Fruit fly (Drosophila melanogaster) whole organism, prepupa: ENCODE measurements around the gene RhoGEF64C.

Experiments used
- Blimp-1 ChIP-seq: fragments of 200-800 bp; sonication (Bioruptor generic); optimal IDR thresholded peaks from 3 replicates; lab custom pipeline; 2017; ENCODE audit warnings: missing biosample characterization, missing genetic modification characterization, mild to moderate bottlenecking, moderate library complexity, missing genetic modification reagents
- CG10631 ChIP-seq: fragments of 200-800 bp; sonication (Bioruptor generic); optimal IDR thresholded peaks from 2 replicates; lab custom pipeline; 2016; ENCODE audit warnings: missing biosample characterization, missing genetic modification characterization
- CG10669 ChIP-seq: fragments of 200-800 bp; sonication (Bioruptor generic); optimal IDR thresholded peaks from 3 replicates; lab custom pipeline; 2018; ENCODE audit warnings: missing biosample characterization, mild to moderate bottlenecking, missing genetic modification characterization, moderate library complexity
- CG11294 ChIP-seq: fragments of 200-800 bp; sonication (Bioruptor generic); IDR thresholded peaks from 2 replicates; pipeline ENCODE4 v1.3.6; 2022; ENCODE audit warnings: missing biosample characterization, missing genetic modification characterization
- CG11902 ChIP-seq: fragments of 200-800 bp; sonication (Bioruptor generic); optimal IDR thresholded peaks from 3 replicates; lab custom pipeline; 2016; ENCODE audit warnings: missing biosample characterization, missing genetic modification characterization
- CG15336 ChIP-seq: fragments of 200-800 bp; sonication (Bioruptor generic); IDR thresholded peaks from 2 replicates; pipeline ENCODE4 v1.3.6; 2022; ENCODE audit warnings: missing biosample characterization, missing genetic modification characterization
- CG1621 ChIP-seq: fragments of 200-800 bp; sonication (Bioruptor generic); optimal IDR thresholded peaks from 3 replicates; lab custom pipeline; 2018; ENCODE audit warnings: missing biosample characterization, mild to moderate bottlenecking, missing genetic modification characterization
- CG16779 ChIP-seq: fragments of 200-800 bp; sonication (Bioruptor generic); optimal IDR thresholded peaks from 3 replicates; lab custom pipeline; 2017; ENCODE audit warnings: missing biosample characterization, mild to moderate bottlenecking, missing genetic modification characterization
- CG3032 ChIP-seq: fragments of 200-800 bp; optimal IDR thresholded peaks from 2 replicates; lab custom pipeline; 2019; ENCODE audit warnings: missing biosample characterization, mild to moderate bottlenecking, missing genetic modification characterization, moderate library complexity
- CG31627 ChIP-seq: fragments of 200-800 bp; sonication (Bioruptor generic); optimal IDR thresholded peaks from 3 replicates; lab custom pipeline; 2016; ENCODE audit warnings: missing biosample characterization, missing genetic modification characterization
- CG32006 ChIP-seq: fragments of 200-800 bp; sonication (Bioruptor generic); optimal IDR thresholded peaks from 3 replicates; lab custom pipeline; 2017; ENCODE audit warnings: missing biosample characterization, mild to moderate bottlenecking, missing genetic modification characterization
- CG34406 ChIP-seq: fragments of 200-800 bp; sonication (Bioruptor generic); optimal IDR thresholded peaks from 3 replicates; lab custom pipeline; 2016; ENCODE audit warnings: missing biosample characterization, missing genetic modification characterization
- CG3919 ChIP-seq: fragments of 200-800 bp; sonication (Bioruptor generic); optimal IDR thresholded peaks from 3 replicates; lab custom pipeline; 2016; ENCODE audit warnings: missing biosample characterization, missing genetic modification characterization
- CG4318 ChIP-seq: fragments of 200-800 bp; sonication (Bioruptor generic); optimal IDR thresholded peaks from 3 replicates; lab custom pipeline; 2017; ENCODE audit warnings: missing biosample characterization, mild to moderate bottlenecking, missing genetic modification characterization
- CG6163 ChIP-seq: fragments of 200-800 bp; sonication (Bioruptor generic); IDR thresholded peaks from 3 replicates; pipeline ENCODE4 v1.3.6; 2022; ENCODE audit warnings: missing biosample characterization, missing genetic modification characterization
- CG6276 ChIP-seq: fragments of 200-800 bp; sonication (Bioruptor generic); optimal IDR thresholded peaks from 2 replicates; lab custom pipeline; 2017; ENCODE audit warnings: missing biosample characterization, mild to moderate bottlenecking, missing genetic modification characterization
- CG6792 ChIP-seq: fragments of 200-800 bp; sonication (Bioruptor generic); optimal IDR thresholded peaks from 3 replicates; lab custom pipeline; 2016; ENCODE audit warnings: missing biosample characterization, missing genetic modification characterization
- CG6808 ChIP-seq: fragments of 200-800 bp; sonication (Bioruptor generic); optimal IDR thresholded peaks from 3 replicates; lab custom pipeline; 2017; ENCODE audit warnings: missing biosample characterization, missing genetic modification characterization, mild to moderate bottlenecking, moderate library complexity, missing genetic modification reagents
- CG6854 ChIP-seq: fragments of 200-800 bp; sonication (Bioruptor generic); optimal IDR thresholded peaks from 2 replicates; lab custom pipeline; 2017; ENCODE audit warnings: missing biosample characterization, mild to moderate bottlenecking, missing genetic modification characterization
- CG7368 ChIP-seq: fragments of 200-800 bp; sonication (Bioruptor generic); optimal IDR thresholded peaks from 3 replicates; lab custom pipeline; 2016; ENCODE audit warnings: missing biosample characterization, missing genetic modification characterization
- CG8119 ChIP-seq: fragments of 200-800 bp; sonication (Bioruptor generic); IDR thresholded peaks from 3 replicates; pipeline ENCODE4 v1.3.6; 2022; ENCODE audit warnings: missing biosample characterization, missing genetic modification characterization
- CG8632 ChIP-seq: fragments of 200-800 bp; sonication (Bioruptor generic); optimal IDR thresholded peaks from 3 replicates; lab custom pipeline; 2016; ENCODE audit warnings: missing biosample characterization, missing genetic modification characterization
- CG9139 ChIP-seq: fragments of 200-800 bp; sonication (Bioruptor generic); optimal IDR thresholded peaks from 3 replicates; lab custom pipeline; 2017; ENCODE audit warnings: missing biosample characterization, mild to moderate bottlenecking, missing genetic modification characterization
- Eip75B ChIP-seq: fragments of 200-800 bp; sonication (Bioruptor generic); optimal IDR thresholded peaks from 3 replicates; lab custom pipeline; 2016; ENCODE audit warnings: missing biosample characterization, missing genetic modification characterization
- Eip78C ChIP-seq: fragments of 200-800 bp; sonication (Bioruptor generic); peaks from one replicate; lab custom pipeline; 2016; ENCODE audit warnings: missing biosample characterization, missing genetic modification characterization
- Eip93F ChIP-seq: fragments of 200-800 bp; sonication (Bioruptor generic); optimal IDR thresholded peaks from 2 replicates; lab custom pipeline; 2016; ENCODE audit warnings: missing biosample characterization, mild to moderate bottlenecking, missing genetic modification characterization
- Ets21C ChIP-seq: fragments of 200-800 bp; sonication (Bioruptor generic); optimal IDR thresholded peaks from 3 replicates; lab custom pipeline; 2016; ENCODE audit warnings: missing biosample characterization, missing genetic modification characterization
- Ets96B ChIP-seq: fragments of 200-800 bp; optimal IDR thresholded peaks from 2 replicates; lab custom pipeline; 2019; ENCODE audit warnings: missing biosample characterization, mild to moderate bottlenecking, missing genetic modification characterization, moderate library complexity
- Gug ChIP-seq: fragments of 200-800 bp; sonication (Bioruptor generic); IDR thresholded peaks from 2 replicates; pipeline ENCODE4 v1.3.6; 2022; ENCODE audit warnings: missing biosample characterization, missing genetic modification characterization
- Hr38 ChIP-seq: sonication (Bioruptor generic); optimal IDR thresholded peaks from 2 replicates; lab custom pipeline; 2016; ENCODE audit warnings: missing biosample characterization, missing genetic modification characterization
- Hr39 ChIP-seq: fragments of 200-800 bp; sonication (Bioruptor generic); optimal IDR thresholded peaks from 2 replicates; lab custom pipeline; 2016; ENCODE audit warnings: missing biosample characterization, missing genetic modification characterization
- Hr4 ChIP-seq: fragments of 200-800 bp; sonication (Bioruptor generic); optimal IDR thresholded peaks from 3 replicates; lab custom pipeline; 2016; ENCODE audit warnings: missing biosample characterization, missing genetic modification characterization
- Lpt ChIP-seq: fragments of 200-800 bp; sonication (Bioruptor generic); optimal IDR thresholded peaks from 3 replicates; lab custom pipeline; 2016; ENCODE audit warnings: missing biosample characterization, missing genetic modification characterization
- Met ChIP-seq: fragments of 200-800 bp; sonication (Bioruptor generic); optimal IDR thresholded peaks from 3 replicates; lab custom pipeline; 2016; ENCODE audit warnings: missing biosample characterization, missing genetic modification characterization
- OdsH ChIP-seq: fragments of 200-800 bp; sonication (Bioruptor generic); optimal IDR thresholded peaks from 3 replicates; lab custom pipeline; 2016; ENCODE audit warnings: missing biosample characterization, missing genetic modification characterization
- Sox102F ChIP-seq: fragments of 200-800 bp; sonication (Bioruptor generic); optimal IDR thresholded peaks from 2 replicates; lab custom pipeline; 2016; ENCODE audit warnings: missing biosample characterization, mild to moderate bottlenecking, missing genetic modification characterization
- Sox14 ChIP-seq: fragments of 200-800 bp; sonication (Bioruptor generic); optimal IDR thresholded peaks from 3 replicates; lab custom pipeline; 2016; ENCODE audit warnings: missing biosample characterization, missing genetic modification characterization
- Sox15 ChIP-seq: fragments of 200-800 bp; sonication (Bioruptor generic); optimal IDR thresholded peaks from 3 replicates; lab custom pipeline; 2016; ENCODE audit warnings: missing biosample characterization, missing genetic modification characterization
- achi ChIP-seq: fragments of 200-800 bp; sonication (Bioruptor generic); optimal IDR thresholded peaks from 3 replicates; lab custom pipeline; 2016; ENCODE audit warnings: missing biosample characterization, missing genetic modification characterization
- acj6 ChIP-seq: fragments of 200-800 bp; sonication (Bioruptor generic); optimal IDR thresholded peaks from 3 replicates; lab custom pipeline; 2016; ENCODE audit warnings: missing biosample characterization, missing genetic modification characterization
- cyc ChIP-seq: fragments of 200-800 bp; sonication (Bioruptor generic); optimal IDR thresholded peaks from 3 replicates; lab custom pipeline; 2016; ENCODE audit warnings: missing biosample characterization, missing genetic modification characterization
- dac ChIP-seq: fragments of 200-800 bp; sonication (Bioruptor generic); optimal IDR thresholded peaks from 2 replicates; lab custom pipeline; 2017; ENCODE audit warnings: missing biosample characterization, mild to moderate bottlenecking, missing genetic modification characterization
- dsx ChIP-seq: fragments of 200-800 bp; optimal IDR thresholded peaks from 3 replicates; lab custom pipeline; 2019; ENCODE audit warnings: missing biosample characterization, mild to moderate bottlenecking, missing genetic modification characterization, moderate library complexity; ENCODE audit not compliant: poor library complexity, severe bottlenecking
- esn ChIP-seq: fragments of 200-800 bp; sonication (Bioruptor generic); optimal IDR thresholded peaks from 2 replicates; lab custom pipeline; 2016; ENCODE audit warnings: missing biosample characterization, mild to moderate bottlenecking, missing genetic modification characterization, moderate library complexity
- fd59A ChIP-seq: fragments of 200-800 bp; sonication (Bioruptor generic); optimal IDR thresholded peaks from 2 replicates; lab custom pipeline; 2017; ENCODE audit warnings: missing biosample characterization, mild to moderate bottlenecking, missing genetic modification characterization, missing genetic modification reagents
- fkh ChIP-seq: fragments of 200-800 bp; sonication (Bioruptor generic); optimal IDR thresholded peaks from 3 replicates; lab custom pipeline; 2017; ENCODE audit warnings: missing biosample characterization, mild to moderate bottlenecking, missing genetic modification characterization, moderate library complexity
- pdm3 ChIP-seq: fragments of 200-800 bp; sonication (Bioruptor generic); optimal IDR thresholded peaks from 3 replicates; lab custom pipeline; 2016; ENCODE audit warnings: missing biosample characterization, missing genetic modification characterization
- salr ChIP-seq, 2 experiments: fragments of 200-800 bp; sonication (Bioruptor generic); optimal IDR thresholded peaks; 3 replicates each; lab custom pipeline; 2016 to 2018; ENCODE audit warnings: missing biosample characterization in 2 of 2, missing genetic modification characterization in 2 of 2, mild to moderate bottlenecking in 1 of 2
- spab ChIP-seq: fragments of 200-800 bp; sonication (Bioruptor generic); optimal IDR thresholded peaks from 2 replicates; lab custom pipeline; 2017; ENCODE audit warnings: missing biosample characterization, mild to moderate bottlenecking, missing genetic modification characterization, missing genetic modification reagents
- ss ChIP-seq, 2 experiments: fragments of 200-800 bp; sonication (Bioruptor generic); optimal IDR thresholded peaks; 2 replicates in 1 of 2; 3 replicates in 1 of 2; lab custom pipeline; 2017 to 2018; ENCODE audit warnings: mild to moderate bottlenecking in 2 of 2, missing biosample characterization in 2 of 2, missing genetic modification characterization in 2 of 2, moderate library complexity in 1 of 2
- topi ChIP-seq: fragments of 200-800 bp; sonication (Bioruptor generic); optimal IDR thresholded peaks from 3 replicates; lab custom pipeline; 2016; ENCODE audit warnings: missing biosample characterization, missing genetic modification characterization
- vri ChIP-seq: fragments of 200-800 bp; sonication (Bioruptor generic); optimal IDR thresholded peaks from 3 replicates; lab custom pipeline; 2016; ENCODE audit warnings: missing biosample characterization, mild to moderate bottlenecking, missing genetic modification characterization

Gene RhoGEF64C

DNA sequence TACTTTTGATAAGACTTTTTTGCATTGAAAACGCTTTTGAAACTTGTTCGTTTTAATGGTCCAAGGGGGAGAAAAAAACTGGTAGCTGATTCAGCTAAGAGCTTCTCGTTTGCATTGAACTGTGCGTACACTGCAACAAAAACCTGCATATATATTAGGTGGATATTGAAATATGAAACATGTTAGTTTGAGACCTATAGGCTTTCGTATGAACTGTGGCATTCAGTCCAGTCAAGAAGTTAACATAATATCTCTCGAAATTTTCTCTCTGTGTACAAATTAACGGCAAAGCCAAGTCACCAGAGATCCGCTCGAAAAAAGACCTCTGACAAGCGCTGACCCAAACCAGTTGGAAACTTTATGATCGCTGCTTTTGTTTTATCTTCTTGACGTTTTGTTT lies 5.4 kb downstream of the RhoGEF64C start:
- TF ChIP-seq CG1621, result peak; percentile 64
- TF ChIP-seq Lpt, result peak; percentile 81
- TF ChIP-seq Gug (GFP tag; lab: Robert Waterston, UW), result peak; percentile 68
- peak; percentile 69 for TF ChIP-seq spab (GFP tag; lab: Kevin White, UChicago)
- peak; percentile 36 for TF ChIP-seq CG16779 (tag; lab: Kevin White, UChicago)
- peak; percentile 94 for TF ChIP-seq CG31627
- peak; percentile 43 for TF ChIP-seq CG9139 (GFP tag; lab: Kevin White, UChicago)
- peak; percentile 91 for TF ChIP-seq Hr4 (GFP tag; lab: Kevin White, UChicago)
- TF ChIP-seq dac (GFP tag; lab: Kevin White, UChicago), result peak; percentile 65
- TF ChIP-seq Hr39 (GFP tag; lab: Kevin White, UChicago), result peak; percentile 93
- TF ChIP-seq CG6808 (GFP tag; lab: Kevin White, UChicago), result peak; percentile 73
- peak; percentile 89 for TF ChIP-seq CG8632 (GFP tag; lab: Kevin White, UChicago)
- peak; percentile 87 for TF ChIP-seq esn (GFP tag; lab: Kevin White, UChicago)
- TF ChIP-seq acj6, result peak; percentile 92
- peak; percentile 94 for TF ChIP-seq cyc (GFP tag; lab: Kevin White, UChicago)
- TF ChIP-seq CG3032 (tag; lab: Kevin White, UChicago), result peak; percentile 64
- TF ChIP-seq ss (GFP tag; optimal IDR thresholded peaks at IDR 0.05; lab: Kevin White, UChicago), result peak in 1 of 2 experiments; percentile 51
- peak; percentile 77 for TF ChIP-seq Ets96B
- TF ChIP-seq CG6854 (GFP tag; lab: Kevin White, UChicago), result peak; percentile 33
- peak; percentile 95 for TF ChIP-seq CG3919 (GFP tag; lab: Kevin White, UChicago)
- TF ChIP-seq fd59A (GFP tag; lab: Kevin White, UChicago), result peak; percentile 73
- TF ChIP-seq OdsH (GFP tag; lab: Kevin White, UChicago), result peak; percentile 91
- peak; percentile 69 for TF ChIP-seq vri (GFP tag; lab: Kevin White, UChicago)
- peak; percentile 89 for TF ChIP-seq Met (GFP tag; lab: Kevin White, UChicago)
- no peak for TF ChIP-seq fkh
- peak; percentile 70 for TF ChIP-seq CG10631 (GFP tag; lab: Kevin White, UChicago)
- TF ChIP-seq Sox14 (GFP tag; lab: Kevin White, UChicago), result peak; percentile 87
- peak; percentile 86 for TF ChIP-seq Eip75B (GFP tag; lab: Kevin White, UChicago)
- peak; percentile 87 for TF ChIP-seq CG11902 (GFP tag; lab: Kevin White, UChicago)
- TF ChIP-seq CG15336 (GFP tag; lab: Robert Waterston, UW), result peak; percentile 89
- peak; percentile 91 for TF ChIP-seq CG32006
- TF ChIP-seq CG8119 (GFP tag; lab: Robert Waterston, UW), result peak; percentile 88
- TF ChIP-seq pdm3 (GFP tag; lab: Kevin White, UChicago), result peak; percentile 91
- no peak for TF ChIP-seq Eip93F
- TF ChIP-seq CG4318, result peak; percentile 77
- TF ChIP-seq Sox15 (GFP tag; lab: Kevin White, UChicago), result peak; percentile 85
- TF ChIP-seq Blimp-1 (GFP tag; lab: Kevin White, UChicago), result peak; percentile 64
- peak; percentile 93 for TF ChIP-seq topi (GFP tag; lab: Kevin White, UChicago)
- peak; percentile 78 for TF ChIP-seq Ets21C (GFP tag; lab: Kevin White, UChicago)
- TF ChIP-seq CG10669 (GFP tag; lab: Kevin White, UChicago), result peak; percentile 78
- TF ChIP-seq Sox102F (GFP tag; lab: Kevin White, UChicago), result peak; percentile 90
- TF ChIP-seq achi (GFP tag; lab: Kevin White, UChicago), result peak; percentile 88
- TF ChIP-seq Eip78C (GFP tag; lab: Kevin White, UChicago), result peak; percentile 85
- peak; percentile 86 for TF ChIP-seq CG7368 (GFP tag; lab: Kevin White, UChicago)
- TF ChIP-seq CG6276 (GFP tag; lab: Kevin White, UChicago), result peak; percentile 87
- TF ChIP-seq CG6163 (GFP tag; lab: Robert Waterston, UW), result peak; percentile 95
- TF ChIP-seq salr (GFP tag; optimal IDR thresholded peaks at IDR 0.05; lab: Kevin White, UChicago), result peak; percentile 67 to 68
- TF ChIP-seq CG6792 (GFP tag; lab: Kevin White, UChicago), result peak; percentile 86
- no peak for TF ChIP-seq dsx (GFP tag; lab: Kevin White, UChicago)
- peak; percentile 64 for TF ChIP-seq CG11294
- no peak for TF ChIP-seq Hr38 (GFP tag; lab: Kevin White, UChicago)
- peak; percentile 87 for TF ChIP-seq CG34406 (GFP tag; lab: Kevin White, UChicago)
